Fruit fly (Drosophila melanogaster): ENCODE measurements around the gene Grx5.
A peak's percentile ranks its signal among the peaks of the same experiment; 100 is the strongest.

Grx5 gene

dm6 chrX:14866911-14867310 lies 28.9 kb upstream of the Grx5 start:
- no peak for TF ChIP-seq CG17806 (tag; optimal IDR thresholded peaks at IDR 0.05)

dm6 chrX:14862494-14862893 lies 24.5 kb upstream of the Grx5 start:
- TF ChIP-seq CG8159 (tag; optimal IDR thresholded peaks at IDR 0.05) (no peak), CG14655 (GFP tag; optimal IDR thresholded peaks at IDR 0.05) (no peak), CG4496 (GFP tag; IDR thresholded peaks at IDR 0.05) (no peak), CG9948 (tag; optimal IDR thresholded peaks at IDR 0.05) (no peak), CG10348 (GFP tag; IDR thresholded peaks at IDR 0.05) (no peak), CG13204 (GFP tag; optimal IDR thresholded peaks at IDR 0.05) (no peak), EcR (GFP tag; optimal IDR thresholded peaks at IDR 0.05) (no peak), Pif1A (GFP tag; optimal IDR thresholded peaks at IDR 0.05) (no peak), CG12605 (GFP tag; IDR thresholded peaks at IDR 0.05) (no peak), CG8301 (tag; optimal IDR thresholded peaks at IDR 0.05) (no peak), CG34367 (tag; optimal IDR thresholded peaks at IDR 0.05) (no peak), Pif1B (GFP tag; optimal IDR thresholded peaks at IDR 0.05) (no peak), D1 (tag; optimal IDR thresholded peaks at IDR 0.05) (no peak), CG15710 (tag; optimal IDR thresholded peaks at IDR 0.05) (no peak)

dm6 chrX:14858951-14859350 lies 21.0 kb upstream of the Grx5 start, which contains the start of gene CG46399:
Gene CG46399 (plus strand): TSS chrX:14859251.
- TF ChIP-seq D1 (tag; optimal IDR thresholded peaks at IDR 0.05) (no peak), CG13204 (GFP tag; optimal IDR thresholded peaks at IDR 0.05) (no peak), EcR (GFP tag; optimal IDR thresholded peaks at IDR 0.05) (no peak), CG4496 (GFP tag; IDR thresholded peaks at IDR 0.05) (no peak), CG8159 (tag; optimal IDR thresholded peaks at IDR 0.05) (no peak), rn (GFP tag; IDR thresholded peaks at IDR 0.05) (no peak)

- TF ChIP-seq CG9948 (tag; optimal IDR thresholded peaks at IDR 0.05) (no peak), Ets98B (GFP tag; IDR thresholded peaks at IDR 0.05) (no peak), gl (tag; optimal IDR thresholded peaks at IDR 0.05) (no peak), CG34367 (tag; optimal IDR thresholded peaks at IDR 0.05) (no peak), CG14655 (GFP tag; optimal IDR thresholded peaks at IDR 0.05) (no peak), CG4496 (GFP tag; IDR thresholded peaks at IDR 0.05) (peak; percentile 61; the same call in 2 of the 3 replicates), CG12605 (GFP tag; IDR thresholded peaks at IDR 0.05) (no peak), rn (GFP tag; IDR thresholded peaks at IDR 0.05) (no peak), Pif1B (GFP tag; optimal IDR thresholded peaks at IDR 0.05) (no peak), CG32121 (GFP tag; IDR thresholded peaks at IDR 0.05) (peak; percentile 77), EcR (GFP tag; optimal IDR thresholded peaks at IDR 0.05) (no peak), CG13204 (GFP tag; optimal IDR thresholded peaks at IDR 0.05) (no peak), CG15710 (tag; optimal IDR thresholded peaks at IDR 0.05) (no peak), CG8301 (tag; optimal IDR thresholded peaks at IDR 0.05) (no peak), CG8159 (tag; optimal IDR thresholded peaks at IDR 0.05) (no peak), Pif1A (GFP tag; optimal IDR thresholded peaks at IDR 0.05) (no peak), fd96Ca (GFP tag; IDR thresholded peaks at IDR 0.05) (peak; percentile 46; the same call in 1 of the 3 replicates), D1 (tag; optimal IDR thresholded peaks at IDR 0.05) (no peak), CG10348 (GFP tag; IDR thresholded peaks at IDR 0.05) (no peak), Snoo (tag; optimal IDR thresholded peaks at IDR 0.05) (no peak), CG17806 (tag; optimal IDR thresholded peaks at IDR 0.05) (no peak)
Observed at dm6 chrX:14857883-14858282, 19.9 kb upstream of the Grx5 start.

- TF ChIP-seq Snoo (tag; optimal IDR thresholded peaks at IDR 0.05) (no peak), CG8301 (tag; optimal IDR thresholded peaks at IDR 0.05) (no peak), gl (tag; optimal IDR thresholded peaks at IDR 0.05) (no peak), fd96Ca (GFP tag; IDR thresholded peaks at IDR 0.05) (no peak), CG9948 (tag; optimal IDR thresholded peaks at IDR 0.05) (no peak), CG14655 (GFP tag; optimal IDR thresholded peaks at IDR 0.05) (no peak), CG17806 (tag; optimal IDR thresholded peaks at IDR 0.05) (no peak)
Observed at dm6 chrX:14856261-14856660, 18.3 kb upstream of the Grx5 start, which contains the start of gene CG9519. Gene CG9519 (minus strand): TSS chrX:14856361.

- TF ChIP-seq rn (GFP tag; IDR thresholded peaks at IDR 0.05) (no peak), CG34367 (tag; optimal IDR thresholded peaks at IDR 0.05) (no peak), D1 (tag; optimal IDR thresholded peaks at IDR 0.05) (no peak), EcR (GFP tag; optimal IDR thresholded peaks at IDR 0.05) (no peak), CG4496 (GFP tag; IDR thresholded peaks at IDR 0.05) (no peak), CG17806 (tag; optimal IDR thresholded peaks at IDR 0.05) (no peak), CG15710 (tag; optimal IDR thresholded peaks at IDR 0.05) (no peak), CG13204 (GFP tag; optimal IDR thresholded peaks at IDR 0.05) (no peak), Snoo (tag; optimal IDR thresholded peaks at IDR 0.05) (no peak), CG9948 (tag; optimal IDR thresholded peaks at IDR 0.05) (no peak), CG8301 (tag; optimal IDR thresholded peaks at IDR 0.05) (no peak), CG12605 (GFP tag; IDR thresholded peaks at IDR 0.05) (no peak), CG8159 (tag; optimal IDR thresholded peaks at IDR 0.05) (no peak), gl (tag; optimal IDR thresholded peaks at IDR 0.05) (no peak), Ets98B (GFP tag; IDR thresholded peaks at IDR 0.05) (no peak), Pif1B (GFP tag; optimal IDR thresholded peaks at IDR 0.05) (no peak)
Observed at dm6 chrX:14853153-14853672, 15.2 kb upstream of the Grx5 start, which contains the start of gene CG9521. Gene CG9521 (minus strand): TSS chrX:14853269.

dm6 chrX:14850069-14850468 lies 12.1 kb upstream of the Grx5 start:
- TF ChIP-seq D1 (tag; optimal IDR thresholded peaks at IDR 0.05) (no peak), rn (GFP tag; IDR thresholded peaks at IDR 0.05) (no peak), gl (tag; optimal IDR thresholded peaks at IDR 0.05) (no peak), CG13204 (GFP tag; optimal IDR thresholded peaks at IDR 0.05) (no peak), EcR (GFP tag; optimal IDR thresholded peaks at IDR 0.05) (no peak)
